Worm (Caenorhabditis elegans) whole organism, young adult: ENCODE data around the gene ZK550.6.
A peak's percentile ranks its signal among the peaks of the same experiment; 100 is the strongest.

Experiments
- D2030.7 ChIP-seq: fragments of 200-800 bp; sonication (Bioruptor generic); IDR thresholded peaks from 2 replicates; pipeline ENCODE4 v1.3.6; 2022; ENCODE audit warnings: missing genetic modification reagents, missing genetic modification characterization, missing compliant biosample characterization
- F22D6.2 ChIP-seq: sonication (generic microtip); optimal IDR thresholded peaks from 2 replicates; lab custom pipeline; 2016; ENCODE audit warnings: mild to moderate bottlenecking, missing genetic modification characterization, missing compliant biosample characterization
- F23B12.7 ChIP-seq: sonication (generic microtip); optimal IDR thresholded peaks from 2 replicates; lab custom pipeline; 2017; ENCODE audit warnings: missing genetic modification characterization, mild to moderate bottlenecking, missing compliant biosample characterization, antibody characterized with exemption, moderate library complexity; ENCODE audit not compliant: insufficient read depth
- F57A8.1 ChIP-seq: fragments of 200-800 bp; sonication (Bioruptor generic); optimal IDR thresholded peaks from 2 replicates; lab custom pipeline; 2018; ENCODE audit warnings: mild to moderate bottlenecking, missing genetic modification characterization, moderate library complexity, missing compliant biosample characterization
- T26A5.8 ChIP-seq: sonication (generic microtip); optimal IDR thresholded peaks from 2 replicates; lab custom pipeline; 2016; ENCODE audit warnings: missing genetic modification characterization, missing compliant biosample characterization
- Y53F4B.3 ChIP-seq: fragments of 200-800 bp; sonication (Bioruptor generic); IDR thresholded peaks from 2 replicates; pipeline ENCODE4 v1.3.6; 2022; ENCODE audit warnings: missing genetic modification reagents, missing genetic modification characterization, missing compliant biosample characterization
- Y53G8AR.9 ChIP-seq: fragments of 200-800 bp; sonication (Bioruptor generic); conservative IDR thresholded peaks from 2 replicates; pipeline ENCODE4 v1.3.6; 2022; ENCODE audit warnings: missing genetic modification reagents, missing genetic modification characterization, missing compliant biosample characterization
- Y56A3A.18 ChIP-seq: fragments of 200-800 bp; sonication (Bioruptor generic); IDR thresholded peaks from 2 replicates; pipeline ENCODE4 v1.3.6; 2022; ENCODE audit warnings: missing genetic modification reagents, missing genetic modification characterization, missing compliant biosample characterization
- ZK185.1 ChIP-seq: sonication (generic microtip); optimal IDR thresholded peaks from 2 replicates; lab custom pipeline; 2016; ENCODE audit warnings: mild to moderate bottlenecking, missing genetic modification characterization, missing compliant biosample characterization; ENCODE audit not compliant: poor library complexity, severe bottlenecking
- bed-2 ChIP-seq: fragments of 200-800 bp; sonication (Bioruptor generic); IDR thresholded peaks from 2 replicates; pipeline ENCODE4 v1.3.6; 2022; ENCODE audit warnings: missing genetic modification reagents, missing genetic modification characterization, missing compliant biosample characterization
- cebp-1 ChIP-seq, 2 experiments: fragments of 200-800 bp in 1 of 2; sonication (Bioruptor generic) in 1 of 2; sonication (generic microtip) in 1 of 2; IDR thresholded peaks in 1 of 2; optimal IDR thresholded peaks in 1 of 2; 2 replicates each; pipeline versions ENCODE4 v1.3.6 to Lab custom; 2017 to 2022; ENCODE audit warnings: missing compliant biosample characterization in 2 of 2, missing genetic modification characterization in 2 of 2, mild to moderate bottlenecking in 1 of 2, missing genetic modification reagents in 1 of 2, moderate library complexity in 1 of 2
- ceh-100 ChIP-seq: fragments of 200-800 bp; sonication (Bioruptor generic); IDR thresholded peaks from 2 replicates; pipeline ENCODE4 v1.3.6; 2022; ENCODE audit warnings: missing genetic modification reagents, missing genetic modification characterization, missing compliant biosample characterization
- ceh-27 ChIP-seq: fragments of 200-800 bp; sonication (Bioruptor generic); optimal IDR thresholded peaks from 2 replicates; lab custom pipeline; 2018; ENCODE audit warnings: mild to moderate bottlenecking, missing genetic modification characterization, moderate library complexity, missing compliant biosample characterization
- ceh-58 ChIP-seq: fragments of 200-800 bp; sonication (Bioruptor generic); IDR thresholded peaks from 2 replicates; pipeline ENCODE4 v1.3.6; 2022; ENCODE audit warnings: missing genetic modification characterization, missing compliant biosample characterization
- ceh-79 ChIP-seq: sonication (generic microtip); optimal IDR thresholded peaks from 2 replicates; lab custom pipeline; 2017; ENCODE audit warnings: mild to moderate bottlenecking, missing genetic modification characterization, missing compliant biosample characterization
- efl-1 ChIP-seq: fragments of 150-350 bp; optimal IDR thresholded peaks from 2 replicates; lab custom pipeline; 2014; ENCODE audit warnings: missing biosample characterization, missing genetic modification reagents, missing genetic modification characterization
- egl-44 ChIP-seq: fragments of 200-800 bp; sonication (Bioruptor generic); IDR thresholded peaks from 2 replicates; pipeline ENCODE4 v1.3.6; 2022; ENCODE audit warnings: missing genetic modification reagents, missing genetic modification characterization, missing compliant biosample characterization
- hlh-12 ChIP-seq: sonication (generic microtip); optimal IDR thresholded peaks from 2 replicates; lab custom pipeline; 2016; ENCODE audit warnings: missing genetic modification characterization, missing compliant biosample characterization
- hmg-1.2 ChIP-seq: fragments of 200-800 bp; sonication (Bioruptor generic); IDR thresholded peaks from 2 replicates; pipeline ENCODE4 v1.3.6; 2022; ENCODE audit warnings: missing genetic modification reagents, missing genetic modification characterization, missing compliant biosample characterization
- hrde-1 ChIP-seq: sonication (generic microtip); optimal IDR thresholded peaks from 2 replicates; lab custom pipeline; 2016; ENCODE audit warnings: missing genetic modification characterization, mild to moderate bottlenecking, missing compliant biosample characterization, moderate library complexity, missing genotype, missing genetic modification reagents, borderline replicate concordance
- let-607 ChIP-seq, 2 experiments: fragments of 200-800 bp in 1 of 2; sonication (Bioruptor generic) in 1 of 2; sonication (generic microtip) in 1 of 2; optimal IDR thresholded peaks; 2 replicates each; lab custom pipeline; 2016 to 2018; ENCODE audit warnings: mild to moderate bottlenecking in 2 of 2, missing compliant biosample characterization in 2 of 2, missing genetic modification characterization in 2 of 2, moderate library complexity in 2 of 2, missing genotype in 1 of 2
- lin-26 ChIP-seq: fragments of 200-800 bp; sonication (Bioruptor generic); IDR thresholded peaks from 2 replicates; pipeline ENCODE4 v1.3.6; 2022; ENCODE audit warnings: missing genetic modification reagents, missing genetic modification characterization, missing compliant biosample characterization
- lsl-1 ChIP-seq: fragments of 200-800 bp; sonication (Bioruptor generic); optimal IDR thresholded peaks from 2 replicates; lab custom pipeline; 2018; ENCODE audit warnings: mild to moderate bottlenecking, missing genetic modification characterization, moderate library complexity, missing compliant biosample characterization
- madf-10 ChIP-seq: sonication (generic microtip); optimal IDR thresholded peaks from 2 replicates; lab custom pipeline; 2016; ENCODE audit warnings: mild to moderate bottlenecking, missing genetic modification characterization, missing compliant biosample characterization
- madf-3 ChIP-seq: fragments of 200-800 bp; sonication (Bioruptor generic); IDR thresholded peaks from 2 replicates; pipeline ENCODE4 v1.3.6; 2022; ENCODE audit warnings: missing genetic modification reagents, missing genetic modification characterization, missing compliant biosample characterization
- madf-6 ChIP-seq: fragments of 200-800 bp; sonication (Bioruptor generic); IDR thresholded peaks from 2 replicates; pipeline ENCODE4 v1.3.6; 2022; ENCODE audit warnings: missing genetic modification reagents, missing genetic modification characterization, missing compliant biosample characterization
- madf-8 ChIP-seq: fragments of 200-800 bp; sonication (Bioruptor generic); conservative IDR thresholded peaks from 2 replicates; pipeline ENCODE4 v1.3.6; 2022; ENCODE audit warnings: missing genetic modification reagents, missing genetic modification characterization, missing compliant biosample characterization
- mel-28 ChIP-seq: sonication (generic microtip); optimal IDR thresholded peaks from 2 replicates; lab custom pipeline; 2016; ENCODE audit warnings: borderline replicate concordance, mild to moderate bottlenecking, missing genetic modification characterization, missing compliant biosample characterization
- nfya-2 ChIP-seq: fragments of 200-800 bp; sonication (Bioruptor generic); IDR thresholded peaks from 2 replicates; pipeline ENCODE4 v1.3.6; 2022; ENCODE audit warnings: missing genetic modification reagents, missing genetic modification characterization, missing compliant biosample characterization
- nfyb-1 ChIP-seq: fragments of 200-800 bp; sonication (Bioruptor generic); IDR thresholded peaks from 2 replicates; pipeline ENCODE4 v1.3.6; 2022; ENCODE audit warnings: missing genetic modification reagents, missing genetic modification characterization, missing compliant biosample characterization
- pbrm-1 ChIP-seq: fragments of 200-800 bp; sonication (Bioruptor generic); IDR thresholded peaks from 2 replicates; pipeline ENCODE4 v1.3.6; 2022; ENCODE audit warnings: missing genetic modification reagents, missing genetic modification characterization, missing compliant biosample characterization
- repo-1 ChIP-seq: sonication (generic microtip); optimal IDR thresholded peaks from 2 replicates; lab custom pipeline; 2017; ENCODE audit warnings: mild to moderate bottlenecking, missing genetic modification characterization, missing compliant biosample characterization
- sdz-38 ChIP-seq: sonication (generic microtip); optimal IDR thresholded peaks from 2 replicates; lab custom pipeline; 2016; ENCODE audit warnings: missing genotype, missing genetic modification characterization, missing compliant biosample characterization
- snpc-1.1 ChIP-seq: sonication (generic microtip); optimal IDR thresholded peaks from 2 replicates; lab custom pipeline; 2017; ENCODE audit warnings: missing genetic modification characterization, mild to moderate bottlenecking, missing compliant biosample characterization, antibody characterized with exemption, moderate library complexity, missing genotype, missing genetic modification reagents; ENCODE audit not compliant: insufficient read depth
- snpc-4 ChIP-seq, 5 experiments: fragments of 150-350 bp in 1 of 5; sonication (generic microtip) in 4 of 5; optimal IDR thresholded peaks; 2 replicates each; lab custom pipeline; 2014 to 2018; ENCODE audit warnings: missing genetic modification characterization in 5 of 5, missing biosample characterization in 3 of 5, antibody characterized with exemption in 2 of 5, mild to moderate bottlenecking in 2 of 5, missing compliant biosample characterization in 2 of 5, missing genotype in 2 of 5, moderate library complexity in 2 of 5, missing genetic modification reagents in 1 of 5
- tbp1 ChIP-seq: fragments of 200-800 bp; sonication (Bioruptor generic); optimal IDR thresholded peaks from 2 replicates; lab custom pipeline; 2018; ENCODE audit warnings: mild to moderate bottlenecking, missing genetic modification characterization, missing compliant biosample characterization
- tlf-1 ChIP-seq: fragments of 200-800 bp; sonication (Bioruptor generic); optimal IDR thresholded peaks from 2 replicates; lab custom pipeline; 2018; ENCODE audit warnings: mild to moderate bottlenecking, missing genetic modification characterization, missing compliant biosample characterization
- unc-62 ChIP-seq: fragments of 150-350 bp; optimal IDR thresholded peaks from 2 replicates; lab custom pipeline; 2014; ENCODE audit warnings: missing biosample characterization, missing genetic modification reagents, missing genetic modification characterization
- ztf-3 ChIP-seq: fragments of 200-800 bp; sonication (Bioruptor generic); optimal IDR thresholded peaks from 2 replicates; lab custom pipeline; 2018; ENCODE audit warnings: mild to moderate bottlenecking, missing genetic modification characterization, missing compliant biosample characterization

The ZK550.6 gene

DNA sequence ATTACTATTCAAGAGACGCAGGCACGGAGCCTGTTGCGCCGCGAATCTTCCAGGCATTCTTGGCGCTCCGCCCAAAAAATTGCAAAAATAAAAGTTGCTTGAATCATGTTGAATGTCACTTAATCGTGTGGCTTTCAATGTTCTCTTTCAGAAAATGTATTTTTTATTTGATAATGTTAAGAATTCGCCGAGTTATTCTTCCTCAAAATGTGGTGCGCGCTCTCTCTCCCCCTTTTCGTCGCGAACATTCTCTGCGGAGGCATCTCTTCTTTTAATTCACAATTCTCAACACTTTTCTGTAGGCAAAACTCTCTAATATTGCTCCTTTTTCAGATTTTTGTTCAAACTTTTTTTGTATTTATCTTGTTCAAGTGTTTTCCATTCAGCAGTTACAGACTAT lies 16.1 kb upstream of the ZK550.6 start (continued):
- peak; percentile 82 for TF ChIP-seq mel-28 (tag; lab: Kevin White, UChicago)
- no peak for TF ChIP-seq F57A8.1 (GFP tag; lab: Kevin White, UChicago)
- TF ChIP-seq ceh-58 (GFP tag; lab: Robert Waterston, UW), result no peak
- TF ChIP-seq repo-1, result peak; percentile 97
- no peak for TF ChIP-seq sdz-38 (tag; lab: Kevin White, UChicago)
- TF ChIP-seq F23B12.7 (tag; lab: Kevin White, UChicago), result no peak
- peak; percentile 82 to 91 for TF ChIP-seq let-607 (tag; optimal IDR thresholded peaks at IDR 0.05; lab: Kevin White, UChicago)
- peak; percentile 97 for TF ChIP-seq Y53G8AR.9 (GFP tag; lab: Robert Waterston, UW)
- TF ChIP-seq, all 124 proteins: peak for 97

DNA sequence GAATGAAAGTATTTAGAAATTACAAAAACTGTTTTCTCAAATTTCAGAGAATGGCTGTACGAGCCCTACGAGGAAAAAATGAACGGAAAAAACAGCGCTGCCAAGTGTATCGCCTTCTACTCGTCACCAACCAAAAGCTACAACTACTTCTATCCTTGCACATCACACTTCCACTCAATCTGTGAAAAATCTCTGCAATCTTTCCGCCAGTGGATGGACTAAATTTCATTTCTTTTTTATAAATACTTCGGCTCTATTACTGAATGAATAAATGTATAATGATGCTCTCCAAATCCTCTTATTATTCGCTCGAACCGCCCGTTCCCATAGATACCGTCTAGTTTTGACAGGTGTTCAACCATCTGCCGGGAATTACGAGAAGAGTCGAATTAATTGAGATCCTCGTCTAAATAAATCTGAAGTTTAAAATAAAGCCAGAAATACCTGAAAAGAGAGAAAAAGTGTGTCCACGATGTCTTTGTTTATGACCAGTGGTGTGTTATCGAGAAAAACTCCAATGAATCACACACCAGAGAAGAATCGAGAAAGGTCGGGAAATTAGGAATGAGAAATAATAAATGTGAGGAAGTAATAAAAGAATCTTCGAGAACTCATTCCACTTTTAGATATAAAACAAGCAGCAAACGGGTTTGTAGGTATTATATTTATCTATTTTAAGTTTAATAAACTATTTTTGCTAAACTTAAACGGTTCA lies 15.3 kb upstream of the ZK550.6 start:
- no peak for TF ChIP-seq ceh-27 (GFP tag; lab: Kevin White, UChicago)
- TF ChIP-seq nfyb-1, result peak; percentile 28; the same call in 1 of the 2 replicates
- 0 out of 2 replicates have a peak, but pooled peaks have one; percentile 11 for TF ChIP-seq lin-26 (GFP tag; lab: Robert Waterston, UW)
- TF ChIP-seq ceh-100 (GFP tag; lab: Robert Waterston, UW), result no peak
- TF ChIP-seq bed-2 (GFP tag; lab: Robert Waterston, UW), result no peak
- no peak for TF ChIP-seq efl-1 (GFP tag; lab: Kevin White, UChicago)
- 0 out of 2 replicates have a peak, but pooled peaks have one; percentile 22 for TF ChIP-seq ceh-58 (GFP tag; lab: Robert Waterston, UW)
- no peak for TF ChIP-seq Y56A3A.18 (GFP tag; lab: Robert Waterston, UW)
- no peak for TF ChIP-seq F22D6.2 (tag; lab: Kevin White, UChicago)
- TF ChIP-seq egl-44 (GFP tag; lab: Robert Waterston, UW), result no peak
- TF ChIP-seq madf-3 (GFP tag; lab: Robert Waterston, UW), result 0 out of 2 replicates have a peak, but pooled peaks have one; percentile 1
- TF ChIP-seq tbp1 (GFP tag; lab: Kevin White, UChicago), result no peak
- TF ChIP-seq pbrm-1 (GFP tag; lab: Robert Waterston, UW), result no peak

DNA sequence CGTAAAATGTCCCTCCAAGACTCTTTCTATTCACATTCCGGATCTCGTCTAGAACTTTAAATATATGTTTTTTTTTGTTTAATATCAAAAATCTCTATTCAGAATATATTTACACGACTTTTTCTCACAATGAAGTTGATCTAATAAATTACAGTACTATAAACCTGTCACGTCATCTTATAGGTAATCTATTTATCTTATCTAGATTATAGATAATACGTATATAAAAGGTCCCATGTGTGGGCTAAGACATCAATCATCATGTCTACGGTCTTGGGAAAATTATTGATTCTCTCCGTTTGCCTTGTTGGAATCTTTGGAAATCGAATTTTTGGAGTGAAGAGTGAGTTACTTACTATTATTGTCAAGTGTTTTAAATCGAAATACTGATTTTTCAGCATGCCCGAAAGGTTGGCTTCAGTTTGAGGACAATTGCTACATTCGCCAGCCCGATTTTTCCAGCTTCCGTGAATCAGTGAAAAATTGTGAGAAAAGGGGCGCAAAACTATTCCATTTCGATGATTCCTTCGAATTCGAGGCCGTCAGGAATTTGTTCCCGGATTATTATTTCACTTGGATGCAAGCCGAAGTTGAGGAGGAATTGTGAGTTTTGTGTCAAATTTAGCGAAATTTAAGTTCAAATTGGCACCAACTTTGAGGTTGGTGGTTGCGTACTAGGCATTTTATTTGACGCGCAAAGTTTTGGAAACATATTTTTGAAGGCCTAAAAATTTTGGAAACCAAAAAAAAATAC lies 14.6 kb upstream of the ZK550.6 start, which contains the start of gene clec-196:
clec-196 (plus strand) TSS at position 252 of the 754 bp plus-strand sequence.
- TF ChIP-seq snpc-1.1 (tag; lab: Kevin White, UChicago) (no peak), hrde-1 (tag; lab: Kevin White, UChicago) (no peak), cebp-1 (GFP tag; IDR thresholded peaks at IDR 0.05; lab: Robert Waterston, UW) (no peak), cebp-1 (tag; optimal IDR thresholded peaks at IDR 0.05; lab: Kevin White, UChicago) (peak; percentile 14), lsl-1 (GFP tag; lab: Kevin White, UChicago) (no peak), madf-6 (GFP tag; lab: Robert Waterston, UW) (0 out of 2 replicates have a peak, but pooled peaks have one; percentile 11), snpc-4 (GFP tag; optimal IDR thresholded peaks at IDR 0.05; lab: Kevin White, UChicago) (no peak), snpc-4 (tag; optimal IDR thresholded peaks at IDR 0.05; lab: Kevin White, UChicago) (peak in 1 of 4 experiments; percentile 11), repo-1 (no peak), hlh-12 (tag; lab: Kevin White, UChicago) (no peak), Y53F4B.3 (GFP tag; lab: Robert Waterston, UW) (no peak), D2030.7 (no peak), tlf-1 (GFP tag; lab: Kevin White, UChicago) (no peak), nfya-2 (GFP tag; lab: Robert Waterston, UW) (no peak), F23B12.7 (tag; lab: Kevin White, UChicago) (no peak), ceh-79 (tag; lab: Kevin White, UChicago) (no peak), F57A8.1 (GFP tag; lab: Kevin White, UChicago) (no peak), ZK185.1 (tag; lab: Kevin White, UChicago) (no peak), T26A5.8 (tag; lab: Kevin White, UChicago) (no peak), hmg-1.2 (GFP tag; lab: Robert Waterston, UW) (no peak), ceh-58 (GFP tag; lab: Robert Waterston, UW) (no peak), madf-8 (GFP tag; lab: Robert Waterston, UW) (no peak), unc-62 (GFP tag; lab: Kevin White, UChicago) (no peak), madf-10 (no peak), ztf-3 (GFP tag; lab: Kevin White, UChicago) (no peak), ceh-100 (GFP tag; lab: Robert Waterston, UW) (no peak), mel-28 (tag; lab: Kevin White, UChicago) (no peak)
